Fruit fly (Drosophila melanogaster): Measurements from ENCODE around the gene Flad2.

Gene Flad2

dm6 chr2L:13399565-13399964 is 12.8 kb upstream of the Flad2 start (continued):
- TF ChIP-seq Dip3 (GFP tag; optimal IDR thresholded peaks at IDR 0.05) (no peak), Dek (tag; optimal IDR thresholded peaks at IDR 0.05) (no peak), CG1529 (GFP tag; optimal IDR thresholded peaks at IDR 0.05) (no peak), chm (GFP tag; IDR thresholded peaks at IDR 0.05) (no peak), lmd (GFP tag; IDR thresholded peaks at IDR 0.05) (no peak), dati (GFP tag; IDR thresholded peaks at IDR 0.05) (no peak), Optix (GFP tag; IDR thresholded peaks at IDR 0.05) (no peak), stc (GFP tag; IDR thresholded peaks at IDR 0.05) (no peak), kni (GFP tag; optimal IDR thresholded peaks at IDR 0.05) (no peak), unpg (GFP tag; optimal IDR thresholded peaks at IDR 0.05) (peak; percentile 17), Atf-2 (GFP tag; optimal IDR thresholded peaks at IDR 0.05) (no peak), HmgD (GFP tag; optimal IDR thresholded peaks at IDR 0.05) (no peak), CG3847 (GFP tag; IDR thresholded peaks at IDR 0.05) (no peak), HHEX (GFP tag; optimal IDR thresholded peaks at IDR 0.05) (no peak), CG6272 (GFP tag; IDR thresholded peaks at IDR 0.05) (no peak), oc (tag; optimal IDR thresholded peaks at IDR 0.05) (no peak), Pdp1 (GFP tag; optimal IDR thresholded peaks at IDR 0.05) (peak in 1 of 2 experiments; percentile 4), nau (GFP tag; optimal IDR thresholded peaks at IDR 0.05) (no peak), Camta (GFP tag; optimal IDR thresholded peaks at IDR 0.05) (no peak), hkb (optimal IDR thresholded peaks at IDR 0.05) (no peak), hkb (GFP tag; IDR thresholded peaks at IDR 0.05) (0 out of 2 replicates have a peak, but pooled peaks have one; percentile 11), CG10462 (GFP tag; optimal IDR thresholded peaks at IDR 0.05) (no peak), lola (GFP tag; optimal IDR thresholded peaks at IDR 0.05) (no peak), zen (tag; optimal IDR thresholded peaks at IDR 0.05) (no peak), CG2678 (tag; optimal IDR thresholded peaks at IDR 0.05) (peak; percentile 22), CG6791 (GFP tag; IDR thresholded peaks at IDR 0.05; ENCODE audit: partially characterized antibody) (no peak), pros (GFP tag; optimal IDR thresholded peaks at IDR 0.05) (no peak), CG13123 (GFP tag; optimal IDR thresholded peaks at IDR 0.05) (no peak), CG11695 (GFP tag; IDR thresholded peaks at IDR 0.05) (0 out of 3 replicates have a peak, but pooled peaks have one; percentile 17), CG2120 (GFP tag; optimal IDR thresholded peaks at IDR 0.05) (peak; percentile 9), CG4424 (GFP tag; optimal IDR thresholded peaks at IDR 0.05) (no peak), Taf1 (GFP tag; IDR thresholded peaks at IDR 0.05) (no peak), ssp (GFP tag; IDR thresholded peaks at IDR 0.05) (no peak), slp2 (GFP tag; optimal IDR thresholded peaks at IDR 0.05) (no peak), CG17802 (tag; optimal IDR thresholded peaks at IDR 0.05) (no peak), zfh2 (GFP tag; optimal IDR thresholded peaks at IDR 0.05) (no peak), Lim3 (GFP tag; IDR thresholded peaks at IDR 0.05) (no peak), eyg (GFP tag; optimal IDR thresholded peaks at IDR 0.05) (no peak), CG30403 (GFP tag; optimal IDR thresholded peaks at IDR 0.05) (peak; percentile 7), CG14441 (GFP tag; IDR thresholded peaks at IDR 0.05) (no peak), bowl (GFP tag; IDR thresholded peaks at IDR 0.05) (no peak), croc (GFP tag; conservative IDR thresholded peaks at IDR 0.05) (no peak), Ravus (GFP tag; IDR thresholded peaks at IDR 0.05) (no peak), Hr78 (GFP tag; optimal IDR thresholded peaks at IDR 0.05) (no peak), Lpt (GFP tag; optimal IDR thresholded peaks at IDR 0.05) (no peak), Meics (GFP tag; optimal IDR thresholded peaks at IDR 0.05) (peak; percentile 3), CG3281 (GFP tag; optimal IDR thresholded peaks at IDR 0.05) (peak; percentile 11), Sox102F (GFP tag; optimal IDR thresholded peaks at IDR 0.05) (peak; percentile 16), row (GFP tag; IDR thresholded peaks at IDR 0.05) (peak; percentile 53), Sry-β (GFP tag; optimal IDR thresholded peaks at IDR 0.05) (no peak), kay (GFP tag; optimal IDR thresholded peaks at IDR 0.05) (no peak), CG3995 (GFP tag; optimal IDR thresholded peaks at IDR 0.05) (no peak)

Data from whole organism, embryonic.